Fruit fly (Drosophila melanogaster): Measurements from ENCODE around the gene Yod1.

Gene Yod1

DNA sequence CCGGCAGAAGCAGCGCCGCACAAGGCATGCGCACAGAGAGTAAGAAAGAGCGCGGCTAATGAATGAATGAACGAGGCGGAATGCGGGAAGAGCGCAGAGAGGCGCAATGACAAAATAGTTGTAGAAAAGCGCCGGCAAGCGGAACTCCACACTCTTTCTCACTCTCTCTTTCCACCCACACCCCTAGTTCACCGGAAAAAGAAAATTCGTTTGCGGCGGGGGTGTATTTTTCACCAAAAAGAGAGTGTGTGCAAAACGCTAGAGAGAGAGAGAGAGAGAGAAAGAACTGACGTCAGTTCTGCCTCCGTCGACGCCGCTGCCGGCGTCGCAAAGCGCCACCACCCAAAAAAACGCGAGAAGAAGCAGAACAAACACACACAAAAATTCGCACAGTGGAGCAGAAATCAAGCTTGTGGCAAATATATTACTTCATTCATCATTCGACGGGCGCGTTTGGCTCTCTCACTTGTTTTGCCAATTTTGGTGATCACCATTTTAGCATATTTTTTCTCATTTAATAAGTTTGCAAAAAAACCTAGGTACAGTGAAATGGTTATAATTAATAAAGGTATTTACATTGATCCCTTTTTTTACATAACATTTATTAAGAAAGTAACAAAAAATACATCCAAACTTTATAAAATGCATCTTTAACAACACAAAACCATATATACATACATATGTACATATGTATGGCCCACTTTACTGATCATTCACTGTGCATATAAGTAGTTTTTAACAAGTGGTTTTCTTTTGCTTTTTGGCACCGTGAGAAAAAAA, 51.4 kb downstream of the Yod1 start:
- TF ChIP-seq gcm2 (GFP tag; optimal IDR thresholded peaks at IDR 0.05) = peak; percentile 19
- peak; percentile 15 for TF ChIP-seq D19A (tag; optimal IDR thresholded peaks at IDR 0.05)
- TF ChIP-seq dmrt99B (tag; optimal IDR thresholded peaks at IDR 0.05) = peak; percentile 58
- no peak; the same call in 1 of the 2 replicates for TF ChIP-seq CG17328 (GFP tag; IDR thresholded peaks at IDR 0.05)
- peak; percentile 70 for TF ChIP-seq lab (GFP tag; optimal IDR thresholded peaks at IDR 0.05)
- peak; percentile 53; the same call in 1 of the 2 replicates for TF ChIP-seq al (GFP tag; IDR thresholded peaks at IDR 0.05)
- no peak for TF ChIP-seq CG3407 (GFP tag; optimal IDR thresholded peaks at IDR 0.05)
- no peak for TF ChIP-seq cad (GFP tag; optimal IDR thresholded peaks at IDR 0.05)
- TF ChIP-seq Sox102F (GFP tag; optimal IDR thresholded peaks at IDR 0.05) = peak; percentile 65
- TF ChIP-seq CG4617 (GFP tag; optimal IDR thresholded peaks at IDR 0.05; ENCODE audit: borderline replicate concordance) = no peak
- no peak for TF ChIP-seq Sry-β (GFP tag; optimal IDR thresholded peaks at IDR 0.05)
- no peak for TF ChIP-seq ro (GFP tag; IDR thresholded peaks at IDR 0.05)
- TF ChIP-seq CG34376 (GFP tag; optimal IDR thresholded peaks at IDR 0.05) = peak; percentile 9
- peak; percentile 19; the same call in 1 of the 2 replicates for TF ChIP-seq E2f2 (GFP tag; IDR thresholded peaks at IDR 0.05)
- no peak for TF ChIP-seq Dp (GFP tag; optimal IDR thresholded peaks at IDR 0.05)
- peak; percentile 10 for TF ChIP-seq fd64A (GFP tag; optimal IDR thresholded peaks at IDR 0.05)
- TF ChIP-seq CG32532 (GFP tag; IDR thresholded peaks at IDR 0.05) = peak; percentile 60
- TF ChIP-seq Hey (tag; optimal IDR thresholded peaks at IDR 0.05) = no peak
- TF ChIP-seq gro (GFP tag; optimal IDR thresholded peaks at IDR 0.05) = no peak
- TF ChIP-seq da (GFP tag; optimal IDR thresholded peaks at IDR 0.05) = no peak
- TF ChIP-seq CG4854 (GFP tag; optimal IDR thresholded peaks at IDR 0.05) = peak; percentile 0
- TF ChIP-seq CG2712 (tag; optimal IDR thresholded peaks at IDR 0.05) = peak; percentile 57
- peak; percentile 83 for TF ChIP-seq CG18619 (GFP tag; optimal IDR thresholded peaks at IDR 0.05)
- peak; percentile 53 for TF ChIP-seq Ets65A (GFP tag)
- no peak for TF ChIP-seq tx (GFP tag; optimal IDR thresholded peaks at IDR 0.05)
- peak; percentile 24; the same call in 1 of the 3 replicates for TF ChIP-seq sr (GFP tag; IDR thresholded peaks at IDR 0.05)
- TF ChIP-seq pros (GFP tag; optimal IDR thresholded peaks at IDR 0.05) = peak; percentile 92
- no peak for TF ChIP-seq wor (GFP tag; IDR thresholded peaks at IDR 0.05)
- TF ChIP-seq dm (GFP tag; optimal IDR thresholded peaks at IDR 0.05) = no peak
- TF ChIP-seq bab2 (GFP tag; optimal IDR thresholded peaks at IDR 0.05) = peak; percentile 17
- no peak for TF ChIP-seq tll (GFP tag; optimal IDR thresholded peaks at IDR 0.05)
- no peak for TF ChIP-seq CG12071 (GFP tag; optimal IDR thresholded peaks at IDR 0.05)
- peak; percentile 51; the same call in 1 of the 2 replicates for TF ChIP-seq Xrp1 (GFP tag; IDR thresholded peaks at IDR 0.05)
- TF ChIP-seq crc (GFP tag; optimal IDR thresholded peaks at IDR 0.05) = no peak
- TF ChIP-seq disco-r (GFP tag; optimal IDR thresholded peaks at IDR 0.05) = no peak
- TF ChIP-seq nmo (GFP tag; optimal IDR thresholded peaks at IDR 0.05) = peak; percentile 54
- TF ChIP-seq CG12236 (GFP tag; optimal IDR thresholded peaks at IDR 0.05) = peak; percentile 30
- TF ChIP-seq CG12155 (GFP tag; optimal IDR thresholded peaks at IDR 0.05) = peak; percentile 55
- TF ChIP-seq jigr1 (GFP tag; IDR thresholded peaks at IDR 0.05) = no peak
- no peak for TF ChIP-seq pum (GFP tag; optimal IDR thresholded peaks at IDR 0.05)
- TF ChIP-seq jing (GFP tag; optimal IDR thresholded peaks at IDR 0.05) = no peak
- no peak for TF ChIP-seq CG18476 (GFP tag; optimal IDR thresholded peaks at IDR 0.05)
- peak; percentile 10 for TF ChIP-seq CG5180 (GFP tag; optimal IDR thresholded peaks at IDR 0.05)
- TF ChIP-seq prd (optimal IDR thresholded peaks at IDR 0.05) = no peak
- TF ChIP-seq prd (GFP tag; IDR thresholded peaks at IDR 0.05) = peak; percentile 31; the same call in 2 of the 3 replicates
- peak; percentile 58 for TF ChIP-seq Max (GFP tag; optimal IDR thresholded peaks at IDR 0.05)
- TF ChIP-seq psq (GFP tag; optimal IDR thresholded peaks at IDR 0.05) = no peak
- peak; percentile 22 for TF ChIP-seq CG8359 (GFP tag; optimal IDR thresholded peaks at IDR 0.05; ENCODE audit: borderline replicate concordance)
- TF ChIP-seq gsb-n (tag; optimal IDR thresholded peaks at IDR 0.05) = no peak
- peak; percentile 71 for TF ChIP-seq CG30403 (GFP tag; optimal IDR thresholded peaks at IDR 0.05)

All from whole organism, embryonic.